Worm (Caenorhabditis elegans): ENCODE results near the gene F58B3.4.

ce11 chrIV:11646908-11647307 lies 15.3 kb upstream of the F58B3.4 start:
- TF ChIP-seq mep-1 (tag; optimal IDR thresholded peaks at IDR 0.05) = no peak
- TF ChIP-seq nhr-28 (tag; optimal IDR thresholded peaks at IDR 0.05) = no peak
- TF ChIP-seq drap-1 (GFP tag; optimal IDR thresholded peaks at IDR 0.05) = no peak
- TF ChIP-seq nhr-76 (tag; optimal IDR thresholded peaks at IDR 0.05) = no peak
- no peak for TF ChIP-seq blmp-1 (tag; optimal IDR thresholded peaks at IDR 0.05)
- TF ChIP-seq nhr-12 (tag; optimal IDR thresholded peaks at IDR 0.05) = no peak
- TF ChIP-seq ztf-11 (tag; optimal IDR thresholded peaks at IDR 0.05) = no peak
- no peak for TF ChIP-seq lsy-2 (tag; optimal IDR thresholded peaks at IDR 0.05)
- no peak for TF ChIP-seq lin-13 (tag; optimal IDR thresholded peaks at IDR 0.05)
- no peak for TF ChIP-seq ces-1 (GFP tag; optimal IDR thresholded peaks at IDR 0.05)
- no peak for TF ChIP-seq nhr-237 (tag; optimal IDR thresholded peaks at IDR 0.05)
